Worm (Caenorhabditis elegans): Measurements from ENCODE around the gene snx-13.

snx-13 gene

ce11 chrIV:17125967-17126366 is 38.7 kb upstream of the snx-13 start:
- no peak for TF ChIP-seq nhr-2 (tag; optimal IDR thresholded peaks at IDR 0.05)
- TF ChIP-seq drap-1 (GFP tag; optimal IDR thresholded peaks at IDR 0.05), result no peak
- TF ChIP-seq sptf-1 (tag; optimal IDR thresholded peaks at IDR 0.05), result no peak
- TF ChIP-seq ztf-11 (tag; optimal IDR thresholded peaks at IDR 0.05), result no peak
- no peak for TF ChIP-seq flh-1 (GFP tag; optimal IDR thresholded peaks at IDR 0.05)
- no peak for TF ChIP-seq lin-13 (tag; optimal IDR thresholded peaks at IDR 0.05)
- TF ChIP-seq blmp-1 (tag; optimal IDR thresholded peaks at IDR 0.05), result no peak
- no peak for TF ChIP-seq unc-62 (GFP tag; optimal IDR thresholded peaks at IDR 0.05)

- TF ChIP-seq lsy-2 (tag; optimal IDR thresholded peaks at IDR 0.05) (no peak), ces-1 (GFP tag; optimal IDR thresholded peaks at IDR 0.05) (peak; percentile 33), flh-1 (GFP tag; optimal IDR thresholded peaks at IDR 0.05) (no peak), unc-39 (tag; optimal IDR thresholded peaks at IDR 0.05) (no peak), ham-2 (GFP tag; optimal IDR thresholded peaks at IDR 0.05) (no peak)
These were observed 34.0 kb upstream of the snx-13 start for ce11 chrIV:17121058-17121773.

- no peak for TF ChIP-seq ceh-43 (GFP tag; optimal IDR thresholded peaks at IDR 0.05)
- no peak for TF ChIP-seq cnd-1 (tag; optimal IDR thresholded peaks at IDR 0.05)
- TF ChIP-seq nhr-2 (tag; optimal IDR thresholded peaks at IDR 0.05), result no peak
- no peak for TF ChIP-seq ham-2 (GFP tag; optimal IDR thresholded peaks at IDR 0.05)
- no peak for TF ChIP-seq nhr-76 (tag; optimal IDR thresholded peaks at IDR 0.05)
- TF ChIP-seq ceh-39 (tag; optimal IDR thresholded peaks at IDR 0.05), result no peak
- no peak for TF ChIP-seq lin-32 (GFP tag; optimal IDR thresholded peaks at IDR 0.05)
- no peak for TF ChIP-seq ces-1 (GFP tag; optimal IDR thresholded peaks at IDR 0.05)
- TF ChIP-seq sptf-1 (tag; optimal IDR thresholded peaks at IDR 0.05), result no peak
- no peak for TF ChIP-seq unc-39 (tag; optimal IDR thresholded peaks at IDR 0.05)
- no peak for TF ChIP-seq mep-1 (tag; optimal IDR thresholded peaks at IDR 0.05)
- no peak for TF ChIP-seq lsy-2 (tag; optimal IDR thresholded peaks at IDR 0.05)
- no peak for TF ChIP-seq snpc-4 (tag; optimal IDR thresholded peaks at IDR 0.05)
- TF ChIP-seq drap-1 (GFP tag; optimal IDR thresholded peaks at IDR 0.05), result no peak
- TF ChIP-seq bed-3 (GFP tag; optimal IDR thresholded peaks at IDR 0.05), result no peak
- no peak for TF ChIP-seq nhr-237 (tag; optimal IDR thresholded peaks at IDR 0.05)
- no peak for TF ChIP-seq elt-3 (tag; optimal IDR thresholded peaks at IDR 0.05)
- TF ChIP-seq elt-1 (tag; optimal IDR thresholded peaks at IDR 0.05; ENCODE audit: borderline replicate concordance, insufficient read depth), result no peak
These were observed 31.9 kb upstream of the snx-13 start, which contains the start of gene itsn-1 for ce11 chrIV:17118987-17119732. TSS of gene itsn-1 (plus strand) at chrIV:17119682.

DNA sequence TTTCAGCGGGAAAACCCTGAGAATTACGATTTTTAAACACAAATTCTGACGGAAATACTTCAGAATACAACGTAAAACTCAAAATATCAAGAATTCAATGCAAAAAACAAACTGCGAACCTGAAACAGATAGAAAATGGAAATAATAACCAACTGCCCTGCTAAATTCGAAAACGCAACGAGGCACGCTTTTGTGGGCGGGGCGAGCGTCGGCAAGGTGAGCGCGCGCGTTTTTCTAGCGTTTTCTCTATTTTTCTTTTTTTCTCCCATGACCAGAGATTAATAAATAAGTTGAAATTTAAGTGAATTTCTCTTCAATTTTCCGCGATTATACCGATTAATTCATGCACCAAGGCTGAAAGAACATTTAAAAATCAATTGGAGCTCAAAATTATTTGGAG is 31.3 kb upstream of the snx-13 start, which contains the start of gene uaf-2:
Gene uaf-2, minus strand, starts transcription at position 183 of the 400 bp plus-strand sequence.
- TF ChIP-seq snpc-4 (tag; optimal IDR thresholded peaks at IDR 0.05) (no peak), sem-2 (GFP tag; optimal IDR thresholded peaks at IDR 0.05) (no peak), elt-3 (tag; optimal IDR thresholded peaks at IDR 0.05) (no peak), ham-2 (GFP tag; optimal IDR thresholded peaks at IDR 0.05) (no peak), hlh-1 (tag; optimal IDR thresholded peaks at IDR 0.05) (no peak), ceh-83 (GFP tag; optimal IDR thresholded peaks at IDR 0.05) (no peak), lin-32 (GFP tag; optimal IDR thresholded peaks at IDR 0.05) (no peak), ceh-39 (tag; optimal IDR thresholded peaks at IDR 0.05) (peak; percentile 33), mep-1 (tag; optimal IDR thresholded peaks at IDR 0.05) (peak; percentile 48)

DNA sequence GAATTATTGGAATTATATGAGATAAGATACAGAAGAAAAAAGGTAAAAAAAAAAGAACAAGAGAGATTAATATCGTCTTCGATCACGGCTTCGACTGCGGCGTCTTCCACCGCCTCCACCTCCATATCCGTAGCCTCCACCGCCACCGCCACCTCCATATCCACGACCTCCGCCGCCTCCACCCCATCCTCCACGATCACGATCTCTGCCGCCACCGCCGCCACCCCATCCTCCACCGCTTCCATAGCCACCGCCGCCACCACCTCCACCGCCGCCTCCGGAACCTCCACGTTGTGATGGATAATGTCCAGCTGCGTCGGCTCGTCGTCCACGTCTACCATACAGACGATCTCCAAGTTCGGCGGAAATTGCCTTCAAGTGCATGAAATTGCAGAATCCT is 29.6 kb upstream of the snx-13 start:
- TF ChIP-seq lsy-2 (tag; optimal IDR thresholded peaks at IDR 0.05) (no peak), unc-120 (tag; optimal IDR thresholded peaks at IDR 0.05; ENCODE audit: poor library complexity, severe bottlenecking) (no peak), nhr-76 (tag; optimal IDR thresholded peaks at IDR 0.05) (no peak), flh-1 (GFP tag; optimal IDR thresholded peaks at IDR 0.05) (no peak), nhr-2 (tag; optimal IDR thresholded peaks at IDR 0.05) (no peak), mls-2 (tag; optimal IDR thresholded peaks at IDR 0.05) (no peak), hlh-1 (tag; optimal IDR thresholded peaks at IDR 0.05) (no peak), ceh-43 (GFP tag; optimal IDR thresholded peaks at IDR 0.05) (no peak), ztf-11 (tag; optimal IDR thresholded peaks at IDR 0.05) (no peak), zip-8 (tag; optimal IDR thresholded peaks at IDR 0.05) (no peak), ceh-39 (tag; optimal IDR thresholded peaks at IDR 0.05) (no peak), cnd-1 (tag; optimal IDR thresholded peaks at IDR 0.05) (no peak), M03D4.4 (tag; optimal IDR thresholded peaks at IDR 0.05) (no peak)

Data from whole organism, mixed stage, embryonic.